Worm (Caenorhabditis elegans) whole organism, L4 larva: ENCODE measurements around the gene ell-1.
A peak's percentile ranks its signal among the peaks of the same experiment; 100 is the strongest.

Experiments used
- D1046.2 ChIP-seq: fragments of 200-800 bp; sonication (Bioruptor generic); IDR thresholded peaks from 2 replicates; pipeline ENCODE4 v1.3.6; 2022; ENCODE audit warnings: missing genetic modification characterization, missing compliant biosample characterization
- F26F4.8 ChIP-seq: fragments of 200-800 bp; sonication (Bioruptor generic); conservative IDR thresholded peaks from 2 replicates; pipeline ENCODE4 v1.3.6; 2022; ENCODE audit warnings: missing genetic modification characterization, missing compliant biosample characterization
- Y48G9A.11 ChIP-seq: fragments of 200-800 bp; sonication (Bioruptor generic); IDR thresholded peaks from 2 replicates; pipeline ENCODE4 v1.3.6; 2022; ENCODE audit warnings: missing genetic modification reagents, missing genetic modification characterization, missing compliant biosample characterization
- Y5F2A.4 ChIP-seq: fragments of 200-800 bp; sonication (Bioruptor generic); optimal IDR thresholded peaks from 2 replicates; lab custom pipeline; 2018; ENCODE audit warnings: mild to moderate bottlenecking, missing genetic modification characterization, missing compliant biosample characterization
- attf-4 ChIP-seq: sonication (generic microtip); optimal IDR thresholded peaks from 3 replicates; lab custom pipeline; 2017; ENCODE audit warnings: missing biosample characterization, missing genetic modification characterization
- ceh-28 ChIP-seq: fragments of 150-350 bp; optimal IDR thresholded peaks from 2 replicates; lab custom pipeline; 2014; ENCODE audit warnings: missing biosample characterization, missing genetic modification reagents, missing genetic modification characterization
- ceh-82 ChIP-seq: sonication (generic microtip); optimal IDR thresholded peaks from 2 replicates; lab custom pipeline; 2017; ENCODE audit warnings: missing biosample characterization, missing genetic modification characterization
- ctbp-1 ChIP-seq: fragments of 200-800 bp; sonication (Bioruptor generic); IDR thresholded peaks from 2 replicates; pipeline ENCODE4 v1.3.6; 2022; ENCODE audit warnings: missing genetic modification reagents, missing genetic modification characterization, missing compliant biosample characterization
- daf-16 ChIP-seq, 3 experiments: sonication (generic microtip); optimal IDR thresholded peaks; 2 replicates each; lab custom pipeline; 2016 to 2017; ENCODE audit warnings: missing genetic modification characterization in 3 of 3, missing genetic modification reagents in 3 of 3, mild to moderate bottlenecking in 2 of 3, missing compliant biosample characterization in 2 of 3, missing biosample characterization in 1 of 3, moderate library complexity in 1 of 3
- daf-19 ChIP-seq: fragments of 200-800 bp; sonication (Bioruptor generic); conservative IDR thresholded peaks from 2 replicates; pipeline ENCODE4 v1.3.6; 2022; ENCODE audit warnings: missing genetic modification characterization, missing compliant biosample characterization
- dmd-9 ChIP-seq: fragments of 200-800 bp; sonication (Bioruptor generic); IDR thresholded peaks from 2 replicates; pipeline ENCODE4 v1.3.6; 2022; ENCODE audit warnings: missing genetic modification reagents, missing genetic modification characterization, missing compliant biosample characterization
- dpl-1 ChIP-seq: fragments of 150-350 bp; optimal IDR thresholded peaks from 2 replicates; lab custom pipeline; 2014; ENCODE audit warnings: missing biosample characterization, missing genetic modification reagents, missing genetic modification characterization
- duxl-1 ChIP-seq: sonication (generic microtip); optimal IDR thresholded peaks from 2 replicates; lab custom pipeline; 2016; ENCODE audit warnings: mild to moderate bottlenecking, missing genetic modification characterization, moderate library complexity, missing compliant biosample characterization; ENCODE audit not compliant: poor library complexity
- dve-1 ChIP-seq: sonication (generic microtip); optimal IDR thresholded peaks from 2 replicates; lab custom pipeline; 2017; ENCODE audit warnings: antibody characterized with exemption, mild to moderate bottlenecking, missing genetic modification characterization, missing compliant biosample characterization; ENCODE audit not compliant: insufficient read depth
- egl-43 ChIP-seq: fragments of 200-800 bp; sonication (Bioruptor generic); IDR thresholded peaks from 2 replicates; pipeline ENCODE4 v1.3.6; 2022; ENCODE audit warnings: missing genetic modification reagents, missing genetic modification characterization, missing compliant biosample characterization
- fkh-10 ChIP-seq: fragments of 150-350 bp; optimal IDR thresholded peaks from 2 replicates; lab custom pipeline; 2014; ENCODE audit warnings: missing biosample characterization, missing genetic modification reagents, missing genetic modification characterization
- fos-1 ChIP-seq: fragments of 150-350 bp; optimal IDR thresholded peaks from 2 replicates; lab custom pipeline; 2014; ENCODE audit warnings: missing biosample characterization, missing genetic modification characterization
- jun-1 ChIP-seq: fragments of 150-350 bp; optimal IDR thresholded peaks from 2 replicates; lab custom pipeline; 2014; ENCODE audit warnings: missing biosample characterization, missing genetic modification reagents, missing genetic modification characterization
- lin-38 ChIP-seq: fragments of 200-800 bp; sonication (Bioruptor generic); IDR thresholded peaks from 2 replicates; pipeline ENCODE4 v1.3.6; 2022; ENCODE audit warnings: missing genetic modification reagents, missing genetic modification characterization, missing compliant biosample characterization
- lin-39 ChIP-seq: fragments of 150-350 bp; optimal IDR thresholded peaks from 2 replicates; lab custom pipeline; 2014; ENCODE audit warnings: missing biosample characterization, missing genetic modification reagents, missing genetic modification characterization
- lsy-2 ChIP-seq, 2 experiments: fragments of 150-350 bp in 1 of 2; sonication (generic microtip) in 1 of 2; optimal IDR thresholded peaks; 2 replicates each; lab custom pipeline; 2014 to 2017; ENCODE audit warnings: missing biosample characterization in 2 of 2, missing genetic modification characterization in 2 of 2
- madf-9 ChIP-seq: fragments of 200-800 bp; sonication (Bioruptor generic); conservative IDR thresholded peaks from 2 replicates; pipeline ENCODE4 v1.3.6; 2022; ENCODE audit warnings: missing genetic modification reagents, missing genetic modification characterization, missing compliant biosample characterization
- mdl-1 ChIP-seq, 2 experiments: fragments of 150-350 bp in 1 of 2; sonication (generic microtip) in 1 of 2; optimal IDR thresholded peaks; 2 replicates each; lab custom pipeline; 2014 to 2017; ENCODE audit warnings: missing biosample characterization in 2 of 2, missing genetic modification characterization in 2 of 2
- mxl-3 ChIP-seq: fragments of 200-800 bp; sonication (Bioruptor generic); optimal IDR thresholded peaks from 2 replicates; lab custom pipeline; 2018; ENCODE audit warnings: mild to moderate bottlenecking, missing genetic modification characterization, missing compliant biosample characterization
- nhr-237 ChIP-seq: sonication (generic microtip); optimal IDR thresholded peaks from 2 replicates; lab custom pipeline; 2017; ENCODE audit warnings: missing biosample characterization, missing genetic modification characterization
- nhr-28 ChIP-seq: fragments of 150-350 bp; optimal IDR thresholded peaks from 2 replicates; lab custom pipeline; 2014; ENCODE audit warnings: missing biosample characterization, missing genetic modification characterization
- nhr-42 ChIP-seq: fragments of 200-800 bp; sonication (Bioruptor generic); IDR thresholded peaks from 2 replicates; pipeline ENCODE4 v1.3.6; 2022; ENCODE audit warnings: missing genetic modification characterization, missing compliant biosample characterization
- nhr-48 ChIP-seq: sonication (generic microtip); optimal IDR thresholded peaks from 2 replicates; lab custom pipeline; 2016; ENCODE audit warnings: mild to moderate bottlenecking, missing genetic modification characterization, missing compliant biosample characterization
- nhr-6 ChIP-seq: fragments of 150-350 bp; optimal IDR thresholded peaks from 2 replicates; lab custom pipeline; 2014; ENCODE audit warnings: missing biosample characterization, missing genetic modification characterization
- saeg-2 ChIP-seq: fragments of 200-800 bp; sonication (Bioruptor generic); IDR thresholded peaks from 2 replicates; pipeline ENCODE4 v1.3.6; 2022; ENCODE audit warnings: missing genetic modification reagents, missing genetic modification characterization, missing compliant biosample characterization
- snpc-1.2 ChIP-seq: fragments of 200-800 bp; sonication (Bioruptor generic); IDR thresholded peaks from 2 replicates; pipeline ENCODE4 v1.3.6; 2022; ENCODE audit warnings: missing genetic modification reagents, missing genetic modification characterization, missing compliant biosample characterization
- spr-1 ChIP-seq: sonication (generic microtip); optimal IDR thresholded peaks from 2 replicates; lab custom pipeline; 2016; ENCODE audit warnings: mild to moderate bottlenecking, missing genetic modification characterization, missing compliant biosample characterization
- unc-130 ChIP-seq: sonication (generic microtip); optimal IDR thresholded peaks from 2 replicates; lab custom pipeline; 2016; ENCODE audit warnings: missing genetic modification reagents, missing genetic modification characterization, missing compliant biosample characterization
- unc-39 ChIP-seq: sonication (generic microtip); optimal IDR thresholded peaks from 2 replicates; lab custom pipeline; 2017; ENCODE audit warnings: missing biosample characterization, missing genetic modification characterization
- unc-62 ChIP-seq, 3 experiments: fragments of 150-350 bp in 1 of 3; sonication (generic microtip); optimal IDR thresholded peaks in 2 of 3; peaks in 1 of 3; 1 replicate in 1 of 3; 2 replicates in 2 of 3; lab custom pipeline; 2014 to 2017; ENCODE audit warnings: missing biosample characterization in 3 of 3, missing genetic modification characterization in 3 of 3, missing genetic modification reagents in 3 of 3, missing genotype in 1 of 3
- zfp-3 ChIP-seq: fragments of 200-800 bp; sonication (Bioruptor generic); conservative IDR thresholded peaks from 2 replicates; pipeline ENCODE4 v1.3.6; 2022; ENCODE audit warnings: missing genetic modification reagents, missing genetic modification characterization, missing compliant biosample characterization

Gene ell-1

ce11 chrIV:4446884-4447283, 52.7 kb downstream of the ell-1 start (continued):
- TF ChIP-seq daf-19 (GFP tag; lab: Robert Waterston, UW) (0 out of 2 replicates have a peak, but pooled peaks have one; percentile 37), unc-39 (tag; lab: Kevin White, UChicago) (no peak), ctbp-1 (0 out of 2 replicates have a peak, but pooled peaks have one; percentile 28), fkh-10 (GFP tag; lab: Kevin White, UChicago) (no peak), F26F4.8 (GFP tag; lab: Robert Waterston, UW) (no peak), nhr-237 (tag; lab: Kevin White, UChicago) (no peak), snpc-1.2 (GFP tag; lab: Robert Waterston, UW) (peak; percentile 80), dve-1 (tag; lab: Kevin White, UChicago) (peak; percentile 61), ceh-28 (tag; lab: Kevin White, UChicago) (peak; percentile 52), spr-1 (tag; lab: Kevin White, UChicago) (no peak), duxl-1 (tag; lab: Kevin White, UChicago) (no peak), unc-62 (GFP tag; optimal IDR thresholded peaks at IDR 0.05 in 1 of 2; lab: Kevin White, UChicago) (peak in 1 of 2 experiments; percentile 67), unc-62 (tag; optimal IDR thresholded peaks at IDR 0.05; lab: Kevin White, UChicago) (no peak), mdl-1 (tag; optimal IDR thresholded peaks at IDR 0.05; lab: Kevin White, UChicago) (no peak), nhr-42 (GFP tag; lab: Robert Waterston, UW) (no peak), daf-16 (GFP tag; optimal IDR thresholded peaks at IDR 0.05; lab: Kevin White, UChicago) (no peak), daf-16 (tag; optimal IDR thresholded peaks at IDR 0.05; lab: Kevin White, UChicago) (peak; percentile 58), lin-39 (tag; lab: Kevin White, UChicago) (no peak), dpl-1 (GFP tag; lab: Kevin White, UChicago) (peak; percentile 56), lin-38 (GFP tag; lab: Robert Waterston, UW) (peak; percentile 50)
- TF ChIP-seq, all 104 proteins: peak for 22

- TF ChIP-seq madf-9 (GFP tag; lab: Robert Waterston, UW), result no peak
- no peak for TF ChIP-seq nhr-6 (tag; lab: Kevin White, UChicago)
- no peak for TF ChIP-seq attf-4
- no peak for TF ChIP-seq fos-1 (tag; lab: Kevin White, UChicago)
- TF ChIP-seq saeg-2 (GFP tag; lab: Robert Waterston, UW), result no peak
- no peak for TF ChIP-seq lsy-2 (tag; optimal IDR thresholded peaks at IDR 0.05; lab: Kevin White, UChicago)
- no peak for TF ChIP-seq ceh-82 (tag; lab: Kevin White, UChicago)
- no peak for TF ChIP-seq mxl-3
- TF ChIP-seq egl-43 (GFP tag; lab: Robert Waterston, UW), result no peak
- TF ChIP-seq Y5F2A.4, result no peak
- TF ChIP-seq zfp-3 (GFP tag; lab: Robert Waterston, UW), result no peak
- no peak for TF ChIP-seq nhr-48 (tag; lab: Kevin White, UChicago)
Observed at ce11 chrIV:4447284-4447366, 52.9 kb downstream of the ell-1 start, which contains the start of gene chat-1. chat-1 (plus strand) TSS chrIV:4447331.

ce11 chrIV:4447367-4447766, 53.2 kb downstream of the ell-1 start:
- TF ChIP-seq dmd-9 (GFP tag; lab: Robert Waterston, UW), result no peak
- no peak for TF ChIP-seq Y48G9A.11 (GFP tag; lab: Robert Waterston, UW)
- TF ChIP-seq egl-43 (GFP tag; lab: Robert Waterston, UW), result 0 out of 2 replicates have a peak, but pooled peaks have one; percentile 55
- peak; percentile 63 for TF ChIP-seq snpc-1.2 (GFP tag; lab: Robert Waterston, UW)
- TF ChIP-seq lin-38 (GFP tag; lab: Robert Waterston, UW), result peak; percentile 41
- peak; percentile 31 for TF ChIP-seq unc-130 (GFP tag; lab: Kevin White, UChicago)
- TF ChIP-seq spr-1 (tag; lab: Kevin White, UChicago), result no peak
- TF ChIP-seq jun-1, result no peak
- 0 out of 2 replicates have a peak, but pooled peaks have one; percentile 30 for TF ChIP-seq D1046.2 (GFP tag; lab: Robert Waterston, UW)
- TF ChIP-seq nhr-28 (tag; lab: Kevin White, UChicago), result no peak
